Worm (Caenorhabditis elegans): ENCODE measurements around the gene rps-0.

The rps-0 gene

ce11 chrIII:4766842-4767241 is 13.0 kb upstream of the rps-0 start:
- TF ChIP-seq blmp-1 (tag; optimal IDR thresholded peaks at IDR 0.05) (peak; percentile 59), ama-1 (optimal IDR thresholded peaks at IDR 0.05) (no peak), elt-3 (tag; optimal IDR thresholded peaks at IDR 0.05) (peak in 1 of 6 experiments; percentile 5), elt-2 (tag; optimal IDR thresholded peaks at IDR 0.05) (peak; percentile 39), unc-62 (GFP tag; optimal IDR thresholded peaks at IDR 0.05) (no peak)

DNA sequence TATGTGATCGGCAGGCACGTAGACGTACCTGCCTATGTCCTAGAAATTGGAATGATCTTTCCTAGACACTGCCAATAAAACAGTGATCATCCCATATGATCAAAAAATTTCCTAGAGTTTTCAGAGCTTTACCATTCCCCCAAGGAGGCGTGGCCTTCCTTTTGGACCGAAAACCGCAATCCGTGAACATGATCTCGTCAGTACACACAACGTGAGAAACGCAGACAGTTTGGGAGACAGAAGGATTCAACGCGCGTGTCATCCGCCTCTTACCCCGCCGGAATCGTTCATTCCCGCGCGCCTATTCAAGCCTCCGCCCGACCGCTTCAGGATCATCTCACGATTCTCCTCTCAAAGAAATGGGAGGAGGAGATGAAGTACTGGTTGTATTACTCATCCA is 11.6 kb upstream of the rps-0 start, which contains the start of gene B0393.5:
TSS of gene B0393.5 (plus strand) at position 301 of the 400 bp plus-strand sequence.
- TF ChIP-seq tlp-1 (tag; optimal IDR thresholded peaks at IDR 0.05) (no peak), mep-1 (tag; optimal IDR thresholded peaks at IDR 0.05) (no peak), ces-1 (GFP tag; optimal IDR thresholded peaks at IDR 0.05) (no peak), xbp-1 (tag; optimal IDR thresholded peaks at IDR 0.05) (no peak), unc-130 (tag; optimal IDR thresholded peaks at IDR 0.05) (no peak), nhr-71 (tag; optimal IDR thresholded peaks at IDR 0.05) (no peak), nhr-47 (tag; optimal IDR thresholded peaks at IDR 0.05) (no peak), ceh-63 (GFP tag; optimal IDR thresholded peaks at IDR 0.05) (no peak), dsc-1 (tag; optimal IDR thresholded peaks at IDR 0.05) (no peak), lin-15B (tag; optimal IDR thresholded peaks at IDR 0.05) (no peak), efl-3 (GFP tag; optimal IDR thresholded peaks at IDR 0.05) (no peak), zip-4 (GFP tag; optimal IDR thresholded peaks at IDR 0.05) (no peak), alr-1 (tag; optimal IDR thresholded peaks at IDR 0.05; ENCODE audit: borderline replicate concordance) (no peak), lin-14 (GFP tag; optimal IDR thresholded peaks at IDR 0.05) (no peak)

DNA sequence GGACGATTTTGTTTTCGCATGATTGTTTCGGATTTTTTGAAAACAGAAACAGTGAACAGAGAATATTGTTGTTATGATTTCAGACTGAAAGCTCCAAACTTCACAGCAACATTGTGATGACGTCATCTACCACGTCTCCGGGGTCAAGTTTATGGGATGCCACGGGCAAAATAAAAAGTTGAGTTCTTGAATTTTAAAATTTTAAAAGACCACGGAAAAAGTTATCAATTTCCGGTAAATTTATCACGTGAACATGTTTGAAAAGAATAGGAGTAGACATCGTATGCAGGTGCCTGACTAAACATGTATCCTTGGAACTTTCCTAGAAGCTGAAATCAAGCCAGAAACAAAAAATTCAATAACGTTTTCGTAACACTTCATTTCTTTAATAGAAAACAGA is 9.7 kb upstream of the rps-0 start, which contains the start of gene B0393.4:
TSS of gene B0393.4 (minus strand) at position 101 of the 400 bp plus-strand sequence.
- TF ChIP-seq skn-1 (tag; optimal IDR thresholded peaks at IDR 0.05): no peak
- no peak for TF ChIP-seq efl-1 (optimal IDR thresholded peaks at IDR 0.05)
- peak in 1 of 2 experiments; percentile 36 for TF ChIP-seq efl-1 (GFP tag; optimal IDR thresholded peaks at IDR 0.05 in 1 of 2)

- TF ChIP-seq mef-2 (tag; optimal IDR thresholded peaks at IDR 0.05) (no peak), tlp-1 (tag; optimal IDR thresholded peaks at IDR 0.05) (no peak), unc-130 (tag; optimal IDR thresholded peaks at IDR 0.05) (no peak), efl-1 (optimal IDR thresholded peaks at IDR 0.05) (no peak), efl-1 (GFP tag; optimal IDR thresholded peaks at IDR 0.05 in 1 of 2) (peak in 1 of 2 experiments; percentile 25), unc-98 (GFP tag; IDR thresholded peaks at IDR 0.05) (no peak), isw-1 (GFP tag; IDR thresholded peaks at IDR 0.05) (no peak), nhr-85 (tag) (no peak)
Observed at ce11 chrIII:4762846-4763245, 9.0 kb upstream of the rps-0 start.

- peak; percentile 95 for TF ChIP-seq jun-1 (tag; optimal IDR thresholded peaks at IDR 0.05)
- TF ChIP-seq tbx-2 (tag; optimal IDR thresholded peaks at IDR 0.05): peak; percentile 97
- peak; percentile 97 to 99 (median 98) for TF ChIP-seq ceh-82 (tag; optimal IDR thresholded peaks at IDR 0.05)
- TF ChIP-seq nhr-20 (tag; optimal IDR thresholded peaks at IDR 0.05): peak; percentile 95
- TF ChIP-seq zag-1 (tag; optimal IDR thresholded peaks at IDR 0.05): no peak
- peak; percentile 73 for TF ChIP-seq unc-98 (GFP tag; IDR thresholded peaks at IDR 0.05)
- TF ChIP-seq egl-13 (tag; optimal IDR thresholded peaks at IDR 0.05): peak; percentile 89
- TF ChIP-seq egl-27 (tag; optimal IDR thresholded peaks at IDR 0.05): no peak
- TF ChIP-seq mep-1 (tag; optimal IDR thresholded peaks at IDR 0.05): peak; percentile 97
- no peak for TF ChIP-seq alr-1 (tag; optimal IDR thresholded peaks at IDR 0.05; ENCODE audit: borderline replicate concordance)
- TF ChIP-seq unc-30 (tag; optimal IDR thresholded peaks at IDR 0.05): no peak
- peak; percentile 98 for TF ChIP-seq snu-23 (GFP tag; optimal IDR thresholded peaks at IDR 0.05)
- peak; percentile 93 for TF ChIP-seq mab-9 (GFP tag; IDR thresholded peaks at IDR 0.05)
- TF ChIP-seq ceh-63 (GFP tag; optimal IDR thresholded peaks at IDR 0.05): peak; percentile 44
- peak; percentile 94 for TF ChIP-seq grh-1 (GFP tag; IDR thresholded peaks at IDR 0.05)
- TF ChIP-seq lin-14 (GFP tag; optimal IDR thresholded peaks at IDR 0.05): peak; percentile 94
- no peak for TF ChIP-seq hlh-17 (GFP tag; optimal IDR thresholded peaks at IDR 0.05; ENCODE audit: borderline replicate concordance)
- peak; percentile 99 to 100 for TF ChIP-seq lin-35 (GFP tag; optimal IDR thresholded peaks at IDR 0.05)
- peak; percentile 83 for TF ChIP-seq ceh-88 (GFP tag; IDR thresholded peaks at IDR 0.05)
- TF ChIP-seq nhr-28 (tag; optimal IDR thresholded peaks at IDR 0.05): no peak
- TF ChIP-seq efl-3 (GFP tag; optimal IDR thresholded peaks at IDR 0.05): peak; percentile 33
- no peak for TF ChIP-seq Y116A8C.19 (tag; optimal IDR thresholded peaks at IDR 0.05; ENCODE audit: borderline replicate concordance)
- TF ChIP-seq nhr-77 (tag; optimal IDR thresholded peaks at IDR 0.05): peak; percentile 94
- TF ChIP-seq zip-4 (GFP tag; optimal IDR thresholded peaks at IDR 0.05): peak; percentile 88
- TF ChIP-seq nhr-76 (tag; optimal IDR thresholded peaks at IDR 0.05): peak; percentile 18
- peak in 1 of 2 experiments; percentile 79 for TF ChIP-seq mdl-1 (tag; optimal IDR thresholded peaks at IDR 0.05)
Observed at ce11 chrIII:4756983-4757382, 3.1 kb upstream of the rps-0 start, which contains the start of gene fbxl-2. Gene fbxl-2, plus strand, starts transcription at chrIII:4757260.

All from whole organism, L1 larva.